Worm (Caenorhabditis elegans) whole organism, L4 larva: ENCODE results near the gene C38D9.2.

ENCODE experiments used
- egl-27 ChIP-seq: sonication (generic microtip); optimal IDR thresholded peaks from 3 replicates; lab custom pipeline; 2017; ENCODE audit warnings: missing biosample characterization, missing genetic modification reagents, missing genetic modification characterization
- hlh-30 ChIP-seq: sonication (generic microtip); optimal IDR thresholded peaks from 2 replicates; lab custom pipeline; 2017; ENCODE audit warnings: antibody characterized with exemption, mild to moderate bottlenecking, missing genetic modification characterization, missing compliant biosample characterization; ENCODE audit not compliant: insufficient read depth
- lim-7 ChIP-seq: fragments of 200-800 bp; sonication (Bioruptor generic); IDR thresholded peaks from 2 replicates; pipeline ENCODE4 v1.3.6; 2022; ENCODE audit warnings: missing genetic modification characterization, missing compliant biosample characterization
- nhr-11 ChIP-seq: fragments of 150-350 bp; optimal IDR thresholded peaks from 2 replicates; lab custom pipeline; 2014; ENCODE audit warnings: missing biosample characterization, missing genetic modification characterization
- nhr-25 ChIP-seq: sonication (generic microtip); optimal IDR thresholded peaks from 2 replicates; lab custom pipeline; 2017; ENCODE audit warnings: missing genetic modification characterization, mild to moderate bottlenecking, missing compliant biosample characterization, antibody characterized with exemption, moderate library complexity, borderline replicate concordance; ENCODE audit not compliant: insufficient read depth
- nhr-28 ChIP-seq: fragments of 150-350 bp; optimal IDR thresholded peaks from 2 replicates; lab custom pipeline; 2014; ENCODE audit warnings: missing biosample characterization, missing genetic modification characterization
- nhr-41 ChIP-seq: fragments of 200-800 bp; sonication (Bioruptor generic); IDR thresholded peaks from 2 replicates; pipeline ENCODE4 v1.3.6; 2022; ENCODE audit warnings: missing genetic modification reagents, missing genetic modification characterization, missing compliant biosample characterization
- rbr-2 ChIP-seq: sonication (generic microtip); optimal IDR thresholded peaks from 2 replicates; lab custom pipeline; 2016; ENCODE audit warnings: missing genotype, missing genetic modification characterization, missing compliant biosample characterization
- unc-62 ChIP-seq, 3 experiments: fragments of 150-350 bp in 1 of 3; sonication (generic microtip); optimal IDR thresholded peaks in 2 of 3; peaks in 1 of 3; 1 replicate in 1 of 3; 2 replicates in 2 of 3; lab custom pipeline; 2014 to 2017; ENCODE audit warnings: missing biosample characterization in 3 of 3, missing genetic modification characterization in 3 of 3, missing genetic modification reagents in 3 of 3, missing genotype in 1 of 3

ce11 chrV:17552759-17553158 is 14.2 kb upstream of the C38D9.2 start, which contains the start of gene C38D9.8:
- TF ChIP-seq hlh-30 (tag; lab: Kevin White, UChicago): no peak
- TF ChIP-seq nhr-41 (GFP tag; lab: Robert Waterston, UW): no peak
- TF ChIP-seq unc-62 (GFP tag; optimal IDR thresholded peaks at IDR 0.05 in 1 of 2; lab: Kevin White, UChicago): no peak
- no peak for TF ChIP-seq unc-62 (tag; optimal IDR thresholded peaks at IDR 0.05; lab: Kevin White, UChicago)
- no peak for TF ChIP-seq nhr-11 (tag; lab: Kevin White, UChicago)
- no peak for TF ChIP-seq rbr-2 (tag; lab: Kevin White, UChicago)
- TF ChIP-seq egl-27: no peak
- no peak for TF ChIP-seq nhr-25
- TF ChIP-seq lim-7 (GFP tag; lab: Robert Waterston, UW): no peak
- TF ChIP-seq nhr-28 (tag; lab: Kevin White, UChicago): no peak
